Worm (Caenorhabditis elegans) whole organism, L3 larva: Measurements from ENCODE around the gene T25G12.11.

Experiments
- R02D3.7 ChIP-seq: fragments of 150-350 bp; optimal IDR thresholded peaks from 2 replicates; lab custom pipeline; 2014; ENCODE audit warnings: missing biosample characterization, missing genetic modification characterization
- ZK546.5 ChIP-seq: sonication (generic microtip); optimal IDR thresholded peaks from 2 replicates; lab custom pipeline; 2017; ENCODE audit warnings: missing biosample characterization, missing genetic modification characterization
- aly-2 ChIP-seq: fragments of 150-350 bp; optimal IDR thresholded peaks from 2 replicates; lab custom pipeline; 2014; ENCODE audit warnings: missing biosample characterization, missing genetic modification characterization
- ama-1 ChIP-seq: fragments of 150-350 bp; optimal IDR thresholded peaks from 2 replicates; lab custom pipeline; 2018
- ceh-16 ChIP-seq: sonication (generic microtip); optimal IDR thresholded peaks from 2 replicates; lab custom pipeline; 2017; ENCODE audit warnings: missing biosample characterization, missing genetic modification characterization
- ceh-28 ChIP-seq: fragments of 150-350 bp; optimal IDR thresholded peaks from 2 replicates; lab custom pipeline; 2014; ENCODE audit warnings: missing biosample characterization, missing genetic modification reagents, missing genetic modification characterization
- ceh-82 ChIP-seq: fragments of 150-350 bp; optimal IDR thresholded peaks from 2 replicates; lab custom pipeline; 2014; ENCODE audit warnings: missing biosample characterization, missing genetic modification characterization
- ceh-9 ChIP-seq: sonication (generic microtip); optimal IDR thresholded peaks from 2 replicates; lab custom pipeline; 2018; ENCODE audit warnings: missing biosample characterization, missing genetic modification characterization
- egl-27 ChIP-seq: sonication (generic microtip); optimal IDR thresholded peaks from 4 replicates; lab custom pipeline; 2017; ENCODE audit warnings: missing biosample characterization, missing genetic modification reagents, missing genetic modification characterization
- egl-5 ChIP-seq: fragments of 150-350 bp; optimal IDR thresholded peaks from 2 replicates; lab custom pipeline; 2017; ENCODE audit warnings: missing biosample characterization, missing genetic modification reagents, missing genetic modification characterization, inconsistent platforms
- elt-1 ChIP-seq: fragments of 150-350 bp; optimal IDR thresholded peaks from 2 replicates; lab custom pipeline; 2014; ENCODE audit warnings: missing biosample characterization, missing genetic modification characterization
- elt-2 ChIP-seq: sonication (generic microtip); optimal IDR thresholded peaks from 2 replicates; lab custom pipeline; 2016; ENCODE audit warnings: missing genetic modification reagents, mild to moderate bottlenecking, missing genetic modification characterization, missing compliant biosample characterization
- elt-3 ChIP-seq, 3 experiments: fragments of 150-350 bp in 1 of 3; sonication (generic microtip) in 2 of 3; optimal IDR thresholded peaks; 2 replicates in 2 of 3; 4 replicates in 1 of 3; lab custom pipeline; 2014 to 2017; ENCODE audit warnings: missing biosample characterization in 3 of 3, missing genetic modification characterization in 3 of 3
- fkh-10 ChIP-seq: sonication (generic microtip); optimal IDR thresholded peaks from 2 replicates; lab custom pipeline; 2017; ENCODE audit warnings: missing biosample characterization, missing genetic modification reagents, missing genetic modification characterization
- fkh-2 ChIP-seq: fragments of 150-350 bp; optimal IDR thresholded peaks from 2 replicates; lab custom pipeline; 2014; ENCODE audit warnings: missing biosample characterization, missing genetic modification reagents, missing genetic modification characterization
- fos-1 ChIP-seq: fragments of 150-350 bp; optimal IDR thresholded peaks from 2 replicates; lab custom pipeline; 2014; ENCODE audit warnings: missing biosample characterization, missing genetic modification characterization
- hmg-11 ChIP-seq: sonication (generic microtip); optimal IDR thresholded peaks from 2 replicates; lab custom pipeline; 2016; ENCODE audit warnings: missing genetic modification characterization, missing compliant biosample characterization
- jun-1 ChIP-seq: fragments of 150-350 bp; optimal IDR thresholded peaks from 2 replicates; lab custom pipeline; 2014; ENCODE audit warnings: missing biosample characterization, missing genetic modification reagents, missing genetic modification characterization
- lin-15B ChIP-seq: fragments of 150-350 bp; optimal IDR thresholded peaks from 2 replicates; lab custom pipeline; 2014; ENCODE audit warnings: missing biosample characterization, missing genetic modification characterization
- lin-39 ChIP-seq: fragments of 150-350 bp; optimal IDR thresholded peaks from 2 replicates; lab custom pipeline; 2018; ENCODE audit warnings: missing biosample characterization, missing genetic modification reagents, missing genetic modification characterization
- mdl-1 ChIP-seq: fragments of 150-350 bp; optimal IDR thresholded peaks from 2 replicates; lab custom pipeline; 2014; ENCODE audit warnings: missing biosample characterization, missing genetic modification characterization
- nfya-1 ChIP-seq: sonication (generic microtip); optimal IDR thresholded peaks from 2 replicates; lab custom pipeline; 2017; ENCODE audit warnings: missing genetic modification characterization, mild to moderate bottlenecking, missing compliant biosample characterization, antibody characterized with exemption, moderate library complexity; ENCODE audit not compliant: insufficient read depth
- nhr-12 ChIP-seq: fragments of 150-350 bp; optimal IDR thresholded peaks from 2 replicates; lab custom pipeline; 2014; ENCODE audit warnings: missing biosample characterization, missing genetic modification characterization
- nhr-23 ChIP-seq: fragments of 150-350 bp; optimal IDR thresholded peaks from 2 replicates; lab custom pipeline; 2014; ENCODE audit warnings: missing biosample characterization, missing genetic modification reagents, missing genetic modification characterization
- nhr-28 ChIP-seq: fragments of 150-350 bp; optimal IDR thresholded peaks from 2 replicates; lab custom pipeline; 2014; ENCODE audit warnings: missing biosample characterization, missing genetic modification characterization
- nhr-76 ChIP-seq: fragments of 150-350 bp; sonication (generic microtip); optimal IDR thresholded peaks from 5 replicates; lab custom pipeline; 2014; ENCODE audit warnings: missing biosample characterization, missing genetic modification characterization
- nhr-77 ChIP-seq: fragments of 150-350 bp; optimal IDR thresholded peaks from 2 replicates; lab custom pipeline; 2014; ENCODE audit warnings: missing biosample characterization, missing genetic modification characterization
- pha-4 ChIP-seq: fragments of 150-350 bp; optimal IDR thresholded peaks from 2 replicates; lab custom pipeline; 2014; ENCODE audit warnings: missing biosample characterization, missing genetic modification reagents, missing genetic modification characterization
- pqm-1 ChIP-seq: fragments of 150-350 bp; optimal IDR thresholded peaks from 2 replicates; lab custom pipeline; 2017; ENCODE audit warnings: missing biosample characterization, missing genetic modification characterization, inconsistent platforms
- sea-2 ChIP-seq: fragments of 150-350 bp; sonication (generic microtip); optimal IDR thresholded peaks from 4 replicates; lab custom pipeline; 2014; ENCODE audit warnings: missing biosample characterization, missing genetic modification reagents, missing genetic modification characterization
- skn-1 ChIP-seq: fragments of 150-350 bp; optimal IDR thresholded peaks from 2 replicates; lab custom pipeline; 2014; ENCODE audit warnings: missing biosample characterization, missing genetic modification characterization
- snpc-4 ChIP-seq: fragments of 150-350 bp; optimal IDR thresholded peaks from 2 replicates; lab custom pipeline; 2014; ENCODE audit warnings: missing biosample characterization, missing genetic modification characterization
- tbx-2 ChIP-seq: sonication (generic microtip); optimal IDR thresholded peaks from 2 replicates; lab custom pipeline; 2016; ENCODE audit warnings: mild to moderate bottlenecking, missing genetic modification characterization, missing compliant biosample characterization
- unc-62 ChIP-seq: fragments of 150-350 bp; sonication (generic microtip); optimal IDR thresholded peaks from 4 replicates; lab custom pipeline; 2014; ENCODE audit warnings: missing biosample characterization, missing genetic modification reagents, missing genetic modification characterization
- zag-1 ChIP-seq: fragments of 150-350 bp; optimal IDR thresholded peaks from 2 replicates; lab custom pipeline; 2014; ENCODE audit warnings: missing biosample characterization, missing genetic modification characterization
- ztf-11 ChIP-seq: fragments of 150-350 bp; optimal IDR thresholded peaks from 2 replicates; lab custom pipeline; 2014; ENCODE audit warnings: missing biosample characterization, missing genetic modification characterization
- ztf-4 ChIP-seq: fragments of 150-350 bp; optimal IDR thresholded peaks from 2 replicates; lab custom pipeline; 2014; ENCODE audit warnings: missing biosample characterization, missing genetic modification characterization

The T25G12.11 gene

DNA sequence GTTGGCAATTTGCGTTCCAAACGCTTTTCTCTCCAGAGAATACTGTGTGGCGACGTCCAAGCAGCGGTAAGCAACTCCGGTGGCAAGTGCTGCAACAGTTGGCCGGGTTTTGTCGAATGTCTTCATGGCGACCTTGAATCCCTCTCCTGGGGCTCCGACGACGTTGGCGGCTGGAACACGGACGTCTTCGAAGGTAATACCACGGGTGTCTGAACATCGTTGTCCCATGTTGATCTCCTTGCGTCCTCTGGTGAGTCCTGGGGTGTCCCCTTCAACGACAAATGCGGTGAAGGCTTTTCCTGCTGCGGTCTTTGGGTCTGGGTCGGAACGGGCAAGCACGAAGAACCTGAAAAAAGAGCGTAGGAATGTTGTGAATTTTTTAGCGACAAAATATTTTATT lies 21.6 kb downstream of the T25G12.11 start:
- TF ChIP-seq ama-1 = no peak
- TF ChIP-seq R02D3.7 = no peak
- TF ChIP-seq mdl-1 (tag; lab: Kevin White, UChicago) = no peak
- TF ChIP-seq hmg-11 (tag; lab: Kevin White, UChicago) = no peak
- TF ChIP-seq nhr-12 = no peak
- no peak for TF ChIP-seq fos-1 (tag; lab: Kevin White, UChicago)
- TF ChIP-seq nhr-77 (tag; lab: Kevin White, UChicago) = no peak
- no peak for TF ChIP-seq nhr-76 (tag; lab: Kevin White, UChicago)
- TF ChIP-seq pha-4 (tag; lab: Kevin White, UChicago) = no peak
- no peak for TF ChIP-seq egl-5
- TF ChIP-seq pqm-1 = no peak
- no peak for TF ChIP-seq jun-1
- TF ChIP-seq fkh-10 = no peak
- TF ChIP-seq elt-1 (tag; lab: Kevin White, UChicago) = no peak
- no peak for TF ChIP-seq ztf-11 (tag; lab: Kevin White, UChicago)
- TF ChIP-seq tbx-2 (tag; lab: Kevin White, UChicago) = no peak
- no peak for TF ChIP-seq fkh-2 (tag; lab: Kevin White, UChicago)
- TF ChIP-seq lin-15B (tag; lab: Kevin White, UChicago) = no peak
- TF ChIP-seq ceh-16 = no peak

DNA sequence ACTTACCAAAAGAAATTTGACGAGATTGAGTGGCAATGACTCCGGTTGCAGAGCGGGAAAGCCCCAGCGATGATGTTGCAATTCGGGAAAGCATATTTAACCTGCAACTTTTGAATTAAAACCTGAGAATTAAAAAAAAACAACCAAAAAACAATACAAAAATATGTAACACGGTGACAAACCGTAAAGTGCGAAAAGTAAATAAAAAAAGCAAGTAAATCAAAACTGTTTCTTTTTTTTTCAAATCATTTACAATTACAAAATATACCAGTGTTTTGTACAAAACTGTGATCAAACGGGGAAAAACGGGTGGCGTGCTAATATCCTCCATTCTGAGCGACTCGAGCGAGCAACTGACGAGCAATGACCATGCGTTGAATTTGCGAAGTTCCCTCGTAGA lies 22.5 kb downstream of the T25G12.11 start, which contains the start of gene acdh-10:
acdh-10 (minus strand) TSS at position 101 of the 400 bp plus-strand sequence.
- no peak for TF ChIP-seq egl-27
- TF ChIP-seq zag-1 (tag; lab: Kevin White, UChicago) = no peak
- TF ChIP-seq ceh-9 = no peak
- TF ChIP-seq snpc-4 = no peak
- TF ChIP-seq skn-1 (tag; lab: Kevin White, UChicago) = no peak
- TF ChIP-seq ceh-16 = no peak
- peak; percentile 30 for TF ChIP-seq ama-1
- TF ChIP-seq mdl-1 (tag; lab: Kevin White, UChicago) = no peak

DNA sequence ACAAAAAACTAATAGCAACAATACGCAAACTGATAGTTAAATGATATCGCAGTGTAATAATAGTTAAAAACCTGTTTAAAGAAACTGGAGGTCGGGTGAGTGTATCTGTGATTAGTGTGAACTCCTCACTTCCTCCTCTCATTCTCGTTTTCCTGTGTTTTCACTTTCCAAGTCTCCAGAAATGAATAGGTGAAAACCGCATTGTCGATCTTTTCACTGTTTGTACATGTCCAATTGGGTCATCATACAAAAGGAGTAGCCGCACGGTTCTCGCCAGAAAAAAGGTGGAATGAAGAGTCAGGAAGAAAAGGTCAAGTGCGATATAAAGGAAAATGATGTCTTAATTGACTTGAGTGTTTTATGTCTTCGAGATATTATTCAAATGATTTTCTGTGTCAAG lies 25.8 kb downstream of the T25G12.11 start:
- TF ChIP-seq aly-2 (tag; lab: Kevin White, UChicago) (no peak), nhr-23 (tag; lab: Kevin White, UChicago) (peak; percentile 77)
- TF ChIP-seq, all 47 proteins: peak for 1

DNA sequence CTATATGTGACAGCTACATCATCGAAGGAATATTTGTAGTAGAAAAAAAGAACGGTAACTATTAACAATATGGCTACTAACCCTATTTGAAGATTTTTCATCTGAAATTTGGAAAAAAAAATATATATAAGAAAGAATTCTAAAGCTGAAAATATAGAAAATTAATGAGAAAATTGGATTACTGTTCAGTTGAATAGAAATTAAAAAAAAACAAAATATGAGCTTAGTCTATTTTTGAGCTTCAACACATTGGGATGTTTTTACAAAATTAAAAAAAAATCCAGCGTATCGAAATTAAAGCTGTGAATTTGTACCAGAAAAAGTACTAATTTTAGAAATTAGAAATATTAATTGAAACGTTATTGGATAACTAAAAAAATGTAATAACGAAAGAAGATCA lies 28.1 kb downstream of the T25G12.11 start, which contains the start of gene T08G2.2:
T08G2.2 (minus strand) TSS at position 101 of the 400 bp plus-strand sequence.
- TF ChIP-seq elt-2 = no peak
- no peak for TF ChIP-seq nhr-23 (tag; lab: Kevin White, UChicago)
- TF ChIP-seq R02D3.7 = no peak
- no peak for TF ChIP-seq ZK546.5 (tag; lab: Kevin White, UChicago)
- no peak for TF ChIP-seq ama-1
- no peak for TF ChIP-seq mdl-1 (tag; lab: Kevin White, UChicago)
- no peak for TF ChIP-seq ztf-4
- TF ChIP-seq snpc-4 = no peak
- TF ChIP-seq ceh-82 (tag; lab: Kevin White, UChicago) = no peak
- no peak for TF ChIP-seq ceh-28 (tag; lab: Kevin White, UChicago)
- TF ChIP-seq sea-2 (GFP tag; lab: Kevin White, UChicago) = no peak

DNA sequence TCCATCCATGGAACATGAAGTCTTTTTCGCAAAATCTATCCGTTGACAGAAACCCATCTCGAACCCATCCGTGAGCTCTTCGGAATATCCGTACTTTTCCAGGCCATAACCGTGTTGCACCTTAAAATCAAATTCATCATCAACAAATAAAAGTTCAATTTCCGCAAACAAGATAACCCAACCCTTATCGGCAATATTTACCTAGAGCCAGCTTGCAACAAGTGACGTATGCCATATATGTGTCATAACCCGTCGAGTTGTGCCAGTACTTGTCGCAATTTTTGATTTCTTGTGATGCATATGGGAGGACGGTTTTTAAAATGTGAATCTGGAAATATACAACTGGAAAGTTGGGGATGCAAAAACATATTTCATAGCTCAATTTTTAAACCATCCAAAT lies 31.5 kb downstream of the T25G12.11 start:
- TF ChIP-seq lin-15B (tag; lab: Kevin White, UChicago) = no peak
- no peak for TF ChIP-seq nhr-28
- peak; percentile 43 for TF ChIP-seq pha-4 (tag; lab: Kevin White, UChicago)
- TF ChIP-seq pqm-1 = peak; percentile 58
- no peak for TF ChIP-seq fkh-2 (tag; lab: Kevin White, UChicago)
- TF ChIP-seq elt-2 = peak; percentile 58
- no peak for TF ChIP-seq tbx-2 (tag; lab: Kevin White, UChicago)
- TF ChIP-seq, all 47 proteins: peak for 3

DNA sequence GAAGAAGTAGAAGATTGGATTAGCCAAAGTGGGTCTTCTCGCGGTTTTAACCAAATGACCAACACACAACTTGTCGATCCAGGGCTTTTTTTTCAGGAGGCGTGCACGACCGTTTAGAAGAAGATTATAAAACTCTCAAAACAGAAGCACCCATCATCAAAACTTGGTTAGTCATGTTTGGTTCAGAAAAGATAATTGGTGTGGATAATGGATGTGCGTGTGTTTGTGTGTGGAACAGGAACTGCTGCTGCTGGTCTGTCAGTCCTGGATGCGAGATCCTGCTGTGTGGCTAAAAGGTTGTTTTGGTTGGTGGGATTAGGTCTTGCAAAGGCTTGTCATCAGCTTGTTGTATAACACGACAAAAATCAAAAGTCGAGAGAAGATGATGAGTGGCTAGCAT lies 33.9 kb downstream of the T25G12.11 start:
- TF ChIP-seq elt-3 (tag; optimal IDR thresholded peaks at IDR 0.05; lab: Kevin White, UChicago) = no peak
- no peak for TF ChIP-seq lin-15B (tag; lab: Kevin White, UChicago)
- no peak for TF ChIP-seq fkh-2 (tag; lab: Kevin White, UChicago)
- no peak for TF ChIP-seq pqm-1
- no peak for TF ChIP-seq nhr-77 (tag; lab: Kevin White, UChicago)
- TF ChIP-seq ceh-82 (tag; lab: Kevin White, UChicago) = no peak
- no peak for TF ChIP-seq unc-62 (GFP tag; lab: Kevin White, UChicago)
- no peak for TF ChIP-seq ztf-11 (tag; lab: Kevin White, UChicago)
- no peak for TF ChIP-seq nfya-1 (tag; lab: Kevin White, UChicago)
- TF ChIP-seq hmg-11 (tag; lab: Kevin White, UChicago) = no peak
- no peak for TF ChIP-seq skn-1 (tag; lab: Kevin White, UChicago)
- no peak for TF ChIP-seq lin-39 (tag; lab: Kevin White, UChicago)
- TF ChIP-seq R02D3.7 = no peak
- no peak for TF ChIP-seq jun-1
